Worm (Caenorhabditis elegans) whole organism, L4/young adult: Measurements from ENCODE around the gene T20D4.11.

Experiments used
- W03F9.2 ChIP-seq: fragments of 150-350 bp; optimal IDR thresholded peaks from 2 replicates; lab custom pipeline; 2014; ENCODE audit warnings: missing biosample characterization, missing genetic modification characterization
- dao-5 ChIP-seq: sonication (generic microtip); optimal IDR thresholded peaks from 2 replicates; lab custom pipeline; 2016; ENCODE audit warnings: missing genotype, missing genetic modification characterization, moderate library complexity, missing compliant biosample characterization
- him-1 ChIP-seq: sonication (generic microtip); optimal IDR thresholded peaks from 2 replicates; lab custom pipeline; 2016; ENCODE audit warnings: missing genotype, missing genetic modification reagents, missing genetic modification characterization, missing compliant biosample characterization

DNA sequence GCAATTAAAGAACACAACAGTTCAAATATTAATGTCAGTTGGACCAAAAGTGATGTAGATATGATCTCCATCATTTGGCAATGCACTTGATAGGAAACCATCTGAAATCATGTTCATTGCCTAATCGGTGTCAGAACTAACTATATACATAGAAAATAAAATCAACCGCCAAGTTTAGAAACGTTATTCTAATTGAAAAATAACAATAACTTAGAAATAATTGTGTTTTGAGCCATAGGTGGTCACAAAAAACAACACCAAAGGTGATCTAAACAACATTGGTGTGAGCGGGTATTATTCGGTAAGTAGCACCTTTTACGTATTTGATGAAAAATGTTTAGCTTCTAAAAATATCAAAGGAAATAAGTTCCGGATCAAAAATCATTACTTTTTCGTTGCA, 25.9 kb downstream of the T20D4.11 start, which contains the start of gene srab-21:
- TF ChIP-seq W03F9.2 (tag; lab: Kevin White, UChicago) (no peak), him-1 (tag; lab: Kevin White, UChicago) (no peak), dao-5 (tag; lab: Kevin White, UChicago) (no peak)
